Fruit fly (Drosophila melanogaster) whole organism, embryonic: ENCODE results near the gene ckd.

Experiments used
- Atf-2 ChIP-seq: fragments of 200-800 bp; sonication (Bioruptor generic); optimal IDR thresholded peaks from 2 replicates; lab custom pipeline; 2016; ENCODE audit warnings: missing biosample characterization, missing genetic modification characterization
- BtbVII ChIP-seq: fragments of 200-800 bp; sonication (Bioruptor generic); optimal IDR thresholded peaks from 3 replicates; lab custom pipeline; 2017; ENCODE audit warnings: missing biosample characterization, mild to moderate bottlenecking, missing genetic modification characterization
- C15 ChIP-seq: fragments of 200-800 bp; sonication (Bioruptor generic); IDR thresholded peaks from 3 replicates; pipeline ENCODE4 v1.3.6; 2022; ENCODE audit warnings: missing biosample characterization, missing genetic modification characterization
- CG10979 ChIP-seq: fragments of 200-800 bp; sonication (Bioruptor generic); optimal IDR thresholded peaks from 2 replicates; lab custom pipeline; 2018; ENCODE audit warnings: missing biosample characterization, mild to moderate bottlenecking, missing genetic modification characterization, moderate library complexity
- CG11398 ChIP-seq: fragments of 200-800 bp; sonication (Bioruptor generic); optimal IDR thresholded peaks from 2 replicates; lab custom pipeline; 2016; ENCODE audit warnings: missing biosample characterization, missing genetic modification characterization
- CG12155 ChIP-seq: fragments of 200-800 bp; sonication (Bioruptor generic); optimal IDR thresholded peaks from 3 replicates; lab custom pipeline; 2016; ENCODE audit warnings: missing biosample characterization, missing genetic modification characterization
- CG15479 ChIP-seq: fragments of 200-800 bp; sonication (Bioruptor generic); optimal IDR thresholded peaks from 3 replicates; lab custom pipeline; 2019; ENCODE audit warnings: missing biosample characterization, mild to moderate bottlenecking, missing genetic modification characterization, moderate library complexity
- CG1602 ChIP-seq: fragments of 200-800 bp; sonication (Bioruptor generic); optimal IDR thresholded peaks from 3 replicates; lab custom pipeline; 2016; ENCODE audit warnings: missing biosample characterization, missing genetic modification characterization
- CG17328 ChIP-seq: fragments of 200-800 bp; sonication (Bioruptor generic); IDR thresholded peaks from 2 replicates; pipeline ENCODE4 v1.3.6; 2022; ENCODE audit warnings: missing biosample characterization, missing genetic modification characterization
- CG33557 ChIP-seq: fragments of 200-800 bp; sonication (Bioruptor generic); optimal IDR thresholded peaks from 2 replicates; lab custom pipeline; 2019; ENCODE audit warnings: missing biosample characterization, mild to moderate bottlenecking, missing genetic modification characterization, moderate library complexity
- CG34224 ChIP-seq: fragments of 200-800 bp; sonication (Bioruptor generic); IDR thresholded peaks from 3 replicates; pipeline ENCODE4 v1.3.6; 2022; ENCODE audit warnings: missing biosample characterization, missing genetic modification characterization; ENCODE audit not compliant: partially characterized antibody
- CG3726 ChIP-seq: fragments of 200-800 bp; sonication (Bioruptor generic); IDR thresholded peaks from 3 replicates; pipeline ENCODE4, ENCODE4 v1.3.6; 2022; ENCODE audit warnings: missing biosample characterization, missing genetic modification characterization
- CG4404 ChIP-seq: fragments of 200-800 bp; sonication (Bioruptor generic); IDR thresholded peaks from 2 replicates; pipeline ENCODE4 v1.3.6; 2022; ENCODE audit warnings: missing biosample characterization, missing genetic modification characterization
- CG4424 ChIP-seq: fragments of 200-800 bp; sonication (Bioruptor generic); optimal IDR thresholded peaks from 3 replicates; lab custom pipeline; 2016; ENCODE audit warnings: missing biosample characterization, missing genetic modification characterization
- CG6272 ChIP-seq: fragments of 200-800 bp; sonication (Bioruptor generic); IDR thresholded peaks from 2 replicates; pipeline ENCODE4 v1.3.6; 2022; ENCODE audit warnings: missing biosample characterization, missing genetic modification characterization
- CG6813 ChIP-seq: fragments of 200-800 bp; sonication (Bioruptor generic); optimal IDR thresholded peaks from 2 replicates; lab custom pipeline; 2017; ENCODE audit warnings: missing biosample characterization, missing genetic modification characterization, mild to moderate bottlenecking, moderate library complexity, missing genetic modification reagents
- CG6854 ChIP-seq: fragments of 200-800 bp; sonication (Bioruptor generic); optimal IDR thresholded peaks from 3 replicates; lab custom pipeline; 2017; ENCODE audit warnings: missing biosample characterization, mild to moderate bottlenecking, missing genetic modification characterization
- Dll ChIP-seq: fragments of 200-800 bp; sonication (Bioruptor generic); IDR thresholded peaks from 4 replicates; pipeline ENCODE4 v1.3.6; 2022; ENCODE audit warnings: missing biosample characterization, missing genetic modification characterization; ENCODE audit not compliant: partially characterized antibody
- Dp ChIP-seq: fragments of 200-800 bp; sonication (Bioruptor generic); optimal IDR thresholded peaks from 2 replicates; lab custom pipeline; 2018; ENCODE audit warnings: missing biosample characterization, mild to moderate bottlenecking, missing genetic modification characterization, moderate library complexity
- Elba2 ChIP-seq: fragments of 200-800 bp; sonication (Bioruptor generic); optimal IDR thresholded peaks from 3 replicates; lab custom pipeline; 2016; ENCODE audit warnings: missing biosample characterization, missing genetic modification characterization
- GATAe ChIP-seq: fragments of 200-800 bp; sonication (Bioruptor generic); conservative IDR thresholded peaks from 2 replicates; pipeline ENCODE4 v1.3.6; 2022; ENCODE audit warnings: missing biosample characterization, missing genetic modification characterization
- H15 ChIP-seq: fragments of 200-800 bp; sonication (Bioruptor generic); IDR thresholded peaks from 3 replicates; pipeline ENCODE4 v1.3.6; 2022; ENCODE audit warnings: missing biosample characterization, missing genetic modification characterization
- Hey ChIP-seq: fragments of 200-800 bp; sonication (Bioruptor generic); optimal IDR thresholded peaks from 3 replicates; lab custom pipeline; 2018; ENCODE audit warnings: missing biosample characterization, mild to moderate bottlenecking, missing genetic modification characterization
- HmgD ChIP-seq: fragments of 200-800 bp; sonication (Bioruptor generic); optimal IDR thresholded peaks from 3 replicates; lab custom pipeline; 2016; ENCODE audit warnings: missing biosample characterization, missing genetic modification characterization
- Hmr ChIP-seq: fragments of 200-800 bp; sonication (Bioruptor generic); optimal IDR thresholded peaks from 3 replicates; lab custom pipeline; 2017; ENCODE audit warnings: mild to moderate bottlenecking, missing biosample characterization, missing genetic modification reagents, missing genetic modification characterization
- Nf-YA ChIP-seq: fragments of 200-800 bp; sonication (Bioruptor generic); IDR thresholded peaks from 2 replicates; pipeline ENCODE4 v1.3.6; 2022; ENCODE audit warnings: missing biosample characterization, missing genetic modification characterization
- Nf-YC ChIP-seq: fragments of 200-800 bp; optimal IDR thresholded peaks from 3 replicates; lab custom pipeline; 2019; ENCODE audit warnings: missing biosample characterization, mild to moderate bottlenecking, missing genetic modification characterization, moderate library complexity
- Pdp1 ChIP-seq, 2 experiments: fragments of 200-800 bp; sonication (Bioruptor generic); optimal IDR thresholded peaks; 3 replicates each; lab custom pipeline; 2016; ENCODE audit warnings: missing biosample characterization in 2 of 2, missing genetic modification characterization in 2 of 2, mild to moderate bottlenecking in 1 of 2, moderate library complexity in 1 of 2
- Sox100B ChIP-seq: fragments of 200-800 bp; sonication (Bioruptor generic); optimal IDR thresholded peaks from 3 replicates; lab custom pipeline; 2018; ENCODE audit warnings: missing biosample characterization, mild to moderate bottlenecking, missing genetic modification characterization
- Sry-δ ChIP-seq: fragments of 200-800 bp; sonication (Bioruptor generic); optimal IDR thresholded peaks from 2 replicates; lab custom pipeline; 2016; ENCODE audit warnings: missing biosample characterization, missing genetic modification characterization
- Tbp ChIP-seq: fragments of >200 bp; optimal IDR thresholded peaks from 2 replicates; lab custom pipeline; 2018; ENCODE audit warnings: missing biosample characterization, missing genetic modification characterization
- dimm ChIP-seq: fragments of 200-800 bp; sonication (Bioruptor generic); IDR thresholded peaks from 2 replicates; pipeline ENCODE4 v1.3.6; 2022; ENCODE audit warnings: missing biosample characterization, missing genetic modification characterization
- dpn ChIP-seq, 2 experiments: fragments of 200-800 bp; sonication (Bioruptor generic); optimal IDR thresholded peaks; 3 replicates each; lab custom pipeline; 2016; ENCODE audit warnings: missing biosample characterization in 2 of 2, missing genetic modification characterization in 2 of 2
- emc ChIP-seq: fragments of 200-800 bp; sonication (Bioruptor generic); optimal IDR thresholded peaks from 2 replicates; lab custom pipeline; 2016; ENCODE audit warnings: missing biosample characterization, missing genetic modification characterization
- grn ChIP-seq: fragments of 200-800 bp; sonication (Bioruptor generic); optimal IDR thresholded peaks from 3 replicates; lab custom pipeline; 2017; ENCODE audit warnings: missing biosample characterization, missing genetic modification characterization
- gsb ChIP-seq: fragments of 200-800 bp; sonication (Bioruptor generic); IDR thresholded peaks from 2 replicates; pipeline ENCODE4 v1.3.6; 2022; ENCODE audit warnings: missing biosample characterization, missing genetic modification characterization
- kah ChIP-seq: fragments of 200-800 bp; sonication (Bioruptor generic); optimal IDR thresholded peaks from 2 replicates; lab custom pipeline; 2018; ENCODE audit warnings: missing biosample characterization, mild to moderate bottlenecking, missing genetic modification characterization
- ken ChIP-seq: fragments of 200-800 bp; sonication (Bioruptor generic); IDR thresholded peaks from 3 replicates; pipeline ENCODE4 v1.3.6; 2022; ENCODE audit warnings: missing biosample characterization, missing genetic modification characterization
- knrl ChIP-seq: fragments of 200-800 bp; sonication (Bioruptor generic); IDR thresholded peaks from 3 replicates; pipeline ENCODE4 v1.3.6; 2022; ENCODE audit warnings: missing biosample characterization, missing genetic modification characterization; ENCODE audit not compliant: partially characterized antibody
- mam ChIP-seq: fragments of 200-800 bp; sonication (Bioruptor generic); optimal IDR thresholded peaks from 3 replicates; lab custom pipeline; 2016; ENCODE audit warnings: missing biosample characterization, missing genetic modification characterization
- mld ChIP-seq: fragments of 200-800 bp; sonication (Bioruptor generic); IDR thresholded peaks from 3 replicates; pipeline ENCODE4 v1.3.6; 2022; ENCODE audit warnings: missing biosample characterization, missing genetic modification characterization; ENCODE audit not compliant: partially characterized antibody
- otp ChIP-seq: fragments of 200-800 bp; sonication (Bioruptor generic); IDR thresholded peaks from 3 replicates; pipeline ENCODE4, ENCODE4 v1.3.6; 2022; ENCODE audit warnings: missing biosample characterization, missing genetic modification characterization
- pb ChIP-seq: fragments of 200-800 bp; sonication (Bioruptor generic); optimal IDR thresholded peaks from 3 replicates; lab custom pipeline; 2016; ENCODE audit warnings: missing biosample characterization, missing genetic modification characterization
- pfk ChIP-seq: fragments of 200-800 bp; sonication (Bioruptor generic); optimal IDR thresholded peaks from 2 replicates; lab custom pipeline; 2018; ENCODE audit warnings: missing biosample characterization, mild to moderate bottlenecking, missing genetic modification characterization, moderate library complexity
- rib ChIP-seq: fragments of 200-800 bp; sonication (Bioruptor generic); IDR thresholded peaks from 2 replicates; pipeline ENCODE4 v1.3.6; 2022; ENCODE audit warnings: missing biosample characterization, missing genetic modification characterization
- salm ChIP-seq: fragments of 200-800 bp; sonication (Bioruptor generic); optimal IDR thresholded peaks from 2 replicates; lab custom pipeline; 2018; ENCODE audit warnings: missing biosample characterization, mild to moderate bottlenecking, missing genetic modification characterization
- sisA ChIP-seq: fragments of 200-800 bp; sonication (Bioruptor generic); IDR thresholded peaks from 2 replicates; pipeline ENCODE4 v1.3.6; 2022; ENCODE audit warnings: missing biosample characterization, missing genetic modification characterization
- tin ChIP-seq: fragments of 200-800 bp; sonication (Bioruptor generic); optimal IDR thresholded peaks from 3 replicates; lab custom pipeline; 2016; ENCODE audit warnings: missing biosample characterization, missing genetic modification characterization
- yki ChIP-seq: fragments of >200 bp; optimal IDR thresholded peaks from 3 replicates; lab custom pipeline; 2018
- zen ChIP-seq: fragments of 200-800 bp; sonication (Bioruptor generic); optimal IDR thresholded peaks from 3 replicates; lab custom pipeline; 2018; ENCODE audit warnings: missing biosample characterization, mild to moderate bottlenecking, missing genetic modification characterization, moderate library complexity
- zfh2 ChIP-seq: fragments of 200-800 bp; sonication (Bioruptor generic); optimal IDR thresholded peaks from 2 replicates; lab custom pipeline; 2016; ENCODE audit warnings: missing biosample characterization, missing genetic modification characterization

ckd gene

dm6 chr3L:3301171-3301738 lies 43.6 kb downstream of the ckd start (continued):
- peak; percentile 82 for TF ChIP-seq gsb (GFP tag; lab: Robert Waterston, UW)
- peak; percentile 90 for TF ChIP-seq CG1602
- TF ChIP-seq CG4424 (GFP tag; lab: Kevin White, UChicago), result peak; percentile 92
- peak; percentile 83 for TF ChIP-seq Nf-YA (GFP tag; lab: Robert Waterston, UW)
- TF ChIP-seq salm, result peak; percentile 91
- peak; percentile 68 for TF ChIP-seq CG33557
- TF ChIP-seq CG6854 (GFP tag; lab: Kevin White, UChicago), result peak; percentile 90
- peak; percentile 74 for TF ChIP-seq zfh2 (GFP tag; lab: Kevin White, UChicago)
- TF ChIP-seq pfk (GFP tag; lab: Kevin White, UChicago), result no peak
- TF ChIP-seq ken, result peak; percentile 79; the same call in 2 of the 3 replicates
- peak; percentile 90 to 91 for TF ChIP-seq dpn (GFP tag; optimal IDR thresholded peaks at IDR 0.05; lab: Kevin White, UChicago)
- peak; percentile 91 for TF ChIP-seq grn (GFP tag; lab: Kevin White, UChicago)
- peak; percentile 86 for TF ChIP-seq tin (GFP tag; lab: Kevin White, UChicago)
- TF ChIP-seq knrl (GFP tag; lab: Robert Waterston, UW), result no peak
- TF ChIP-seq mld (GFP tag; lab: Robert Waterston, UW), result no peak
- peak; percentile 73 for TF ChIP-seq pb
- TF ChIP-seq GATAe (GFP tag; lab: Robert Waterston, UW), result peak; percentile 96
- TF ChIP-seq Dp, result no peak
- peak; percentile 80 for TF ChIP-seq Nf-YC (tag; lab: Kevin White, UChicago)
- peak; percentile 86 for TF ChIP-seq Atf-2 (GFP tag; lab: Kevin White, UChicago)
- TF ChIP-seq sisA (GFP tag; lab: Robert Waterston, UW), result peak; percentile 88
- peak; percentile 88 for TF ChIP-seq CG6272
- peak; percentile 86 for TF ChIP-seq H15 (GFP tag; lab: Robert Waterston, UW)
- TF ChIP-seq CG15479, result peak; percentile 67
- peak; percentile 83 for TF ChIP-seq CG11398 (GFP tag; lab: Kevin White, UChicago)
- peak; percentile 81 for TF ChIP-seq rib (GFP tag; lab: Robert Waterston, UW)
- TF ChIP-seq kah (GFP tag; lab: Kevin White, UChicago), result peak; percentile 82
- peak; percentile 59 for TF ChIP-seq CG4404 (GFP tag; lab: Robert Waterston, UW)
- TF ChIP-seq Dll, result no peak
- TF ChIP-seq otp (GFP tag; lab: Robert Waterston, UW), result peak; percentile 90
- peak; percentile 59 for TF ChIP-seq HmgD (GFP tag; lab: Kevin White, UChicago)
- TF ChIP-seq CG10979 (tag; lab: Kevin White, UChicago), result peak; percentile 92
- TF ChIP-seq Hmr (GFP tag; lab: Kevin White, UChicago), result peak; percentile 94
- TF ChIP-seq yki (lab: Kevin White, UChicago), result no peak
- no peak for TF ChIP-seq Tbp (GFP tag; lab: Kevin White, UChicago)
- peak; percentile 89 for TF ChIP-seq CG17328 (GFP tag; lab: Robert Waterston, UW)
- TF ChIP-seq CG12155 (GFP tag; lab: Kevin White, UChicago), result peak; percentile 84
- peak; percentile 92 for TF ChIP-seq mam (GFP tag; lab: Kevin White, UChicago)
- peak; percentile 84 for TF ChIP-seq zen (tag; lab: Kevin White, UChicago)
- TF ChIP-seq Pdp1 (GFP tag; optimal IDR thresholded peaks at IDR 0.05; lab: Kevin White, UChicago), result peak; percentile 86 to 89
- TF ChIP-seq CG34224 (GFP tag; lab: Robert Waterston, UW), result no peak
- peak; percentile 43 for TF ChIP-seq Hey (tag; lab: Kevin White, UChicago)
- TF ChIP-seq emc, result peak; percentile 74
- peak; percentile 89 for TF ChIP-seq CG6813 (GFP tag; lab: Kevin White, UChicago)
- no peak for TF ChIP-seq Elba2 (GFP tag; lab: Kevin White, UChicago)
- peak; percentile 84 for TF ChIP-seq dimm (GFP tag; lab: Robert Waterston, UW)
- TF ChIP-seq Sry-δ (GFP tag; lab: Kevin White, UChicago), result peak; percentile 56
- peak; percentile 89 for TF ChIP-seq BtbVII (GFP tag; lab: Kevin White, UChicago)
- TF ChIP-seq Sox100B, result peak; percentile 92
- TF ChIP-seq C15 (GFP tag; lab: Robert Waterston, UW), result peak; percentile 80; the same call in 2 of the 3 replicates
- TF ChIP-seq CG3726, result peak; percentile 85
